Worm (Caenorhabditis elegans): ENCODE results near the gene fbxb-21.

fbxb-21 gene

DNA sequence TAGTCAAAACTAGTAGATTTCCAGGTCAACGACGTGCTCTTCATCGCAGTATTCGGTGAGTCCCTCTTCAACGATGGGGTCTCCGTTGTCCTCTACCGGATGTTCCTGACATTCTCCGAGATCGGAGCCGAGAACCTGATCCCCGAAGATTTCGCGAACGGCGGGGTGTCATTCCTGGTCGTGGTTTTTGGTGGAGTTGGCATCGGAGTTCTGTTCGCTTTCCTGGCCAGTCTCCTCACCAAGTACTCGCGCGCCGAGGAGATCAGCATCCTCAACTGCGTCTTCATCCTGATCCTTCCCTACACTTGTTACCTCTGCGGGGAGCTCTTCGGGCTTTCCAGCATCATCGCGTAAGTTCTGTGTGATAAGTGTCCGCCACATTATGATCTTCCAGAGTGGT is 24.0 kb upstream of the fbxb-21 start:
- TF ChIP-seq unc-130 (GFP tag; optimal IDR thresholded peaks at IDR 0.05), result no peak
- TF ChIP-seq aha-1 (tag), result peak; percentile 54
- peak; percentile 68; the same call in 1 of the 2 replicates for TF ChIP-seq set-16 (GFP tag; IDR thresholded peaks at IDR 0.05)

DNA sequence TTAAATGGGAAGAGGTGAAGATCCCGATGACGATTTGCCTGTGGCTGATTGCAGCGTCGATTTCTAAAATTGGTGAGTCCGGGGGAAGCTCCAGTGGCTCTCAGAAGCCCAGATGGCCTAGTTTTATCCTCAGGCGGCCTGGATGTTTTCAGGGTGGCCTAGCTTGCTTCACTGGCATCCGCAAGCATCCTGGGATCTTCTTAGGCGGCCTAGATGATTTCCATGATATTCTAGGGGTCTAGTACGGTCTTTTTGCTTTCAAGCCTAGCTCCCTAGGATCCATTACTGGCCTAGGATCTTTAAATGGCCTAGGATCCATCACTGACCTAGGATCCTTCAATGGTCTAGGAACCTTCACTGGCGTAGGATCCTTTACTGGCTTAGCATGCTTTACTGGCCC is 22.3 kb upstream of the fbxb-21 start:
- TF ChIP-seq ama-1 (optimal IDR thresholded peaks at IDR 0.05) (no peak), aha-1 (tag) (peak; percentile 91), nhr-237 (tag; optimal IDR thresholded peaks at IDR 0.05) (no peak)

DNA sequence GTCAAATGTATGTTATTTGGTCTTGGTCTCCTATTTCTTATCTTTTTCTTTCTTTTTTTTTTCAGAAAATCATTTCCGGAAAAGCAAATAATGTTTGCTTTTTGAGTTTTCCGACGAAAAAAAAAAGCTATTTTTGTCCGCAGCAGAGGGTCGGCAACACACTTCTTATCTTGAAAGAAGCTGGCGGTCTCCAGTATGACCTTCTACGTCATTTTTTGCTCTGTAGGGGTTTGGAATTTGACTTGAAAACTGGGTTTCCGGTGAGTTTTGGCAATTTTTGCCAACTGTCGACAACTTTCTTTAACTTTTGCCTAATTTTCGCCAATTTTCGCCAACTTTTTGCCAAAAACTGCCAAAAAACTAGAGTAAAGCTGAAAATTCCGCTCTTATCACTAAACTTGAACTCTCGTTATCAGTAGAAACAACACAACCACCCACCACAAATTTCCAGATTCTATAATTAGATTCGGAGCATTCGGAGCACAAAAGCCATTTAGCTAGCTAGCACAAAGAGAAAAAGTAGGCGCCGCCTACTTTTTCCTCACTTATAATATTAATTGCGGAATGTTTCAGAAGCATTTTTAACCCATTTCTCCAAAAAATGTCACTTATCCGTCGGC is 21.7 kb upstream of the fbxb-21 start, which contains the start of gene nhx-6:
TSS of gene nhx-6 (plus strand) at position 570 of the 620 bp plus-strand sequence.
- peak; percentile 25 for TF ChIP-seq hlh-11 (tag; optimal IDR thresholded peaks at IDR 0.05)
- peak; percentile 46 for TF ChIP-seq aha-1 (tag)
- TF ChIP-seq nhr-28 (tag; optimal IDR thresholded peaks at IDR 0.05), result peak; percentile 6
- no peak for TF ChIP-seq T26A8.4 (GFP tag; IDR thresholded peaks at IDR 0.05)

DNA sequence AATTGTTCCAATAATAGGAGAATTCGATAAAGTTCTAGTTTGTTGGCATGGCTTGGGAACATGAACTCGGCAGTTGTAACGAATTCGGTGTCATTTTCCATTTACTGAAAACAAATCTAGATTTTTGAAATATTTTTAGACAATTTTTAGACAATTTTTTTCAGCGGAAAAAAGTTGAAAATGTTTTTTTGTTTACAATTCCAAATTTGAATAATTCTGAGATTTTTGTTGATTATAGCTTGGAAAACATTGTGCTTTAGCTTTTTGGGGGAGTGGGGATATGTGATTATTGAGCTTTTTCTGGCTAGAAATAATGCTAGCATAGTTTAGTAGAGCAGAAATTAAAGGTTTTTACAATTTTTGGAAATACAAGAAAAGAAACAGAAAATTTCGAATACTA is 20.2 kb upstream of the fbxb-21 start, which contains the start of gene srw-97:
TSS of gene srw-97 (minus strand) at position 101 of the 400 bp plus-strand sequence.
- TF ChIP-seq unc-62 (GFP tag; optimal IDR thresholded peaks at IDR 0.05 in 1 of 2) (peak in 1 of 2 experiments; percentile 62), unc-62 (tag; optimal IDR thresholded peaks at IDR 0.05) (no peak), dmd-9 (GFP tag; IDR thresholded peaks at IDR 0.05) (no peak)

DNA sequence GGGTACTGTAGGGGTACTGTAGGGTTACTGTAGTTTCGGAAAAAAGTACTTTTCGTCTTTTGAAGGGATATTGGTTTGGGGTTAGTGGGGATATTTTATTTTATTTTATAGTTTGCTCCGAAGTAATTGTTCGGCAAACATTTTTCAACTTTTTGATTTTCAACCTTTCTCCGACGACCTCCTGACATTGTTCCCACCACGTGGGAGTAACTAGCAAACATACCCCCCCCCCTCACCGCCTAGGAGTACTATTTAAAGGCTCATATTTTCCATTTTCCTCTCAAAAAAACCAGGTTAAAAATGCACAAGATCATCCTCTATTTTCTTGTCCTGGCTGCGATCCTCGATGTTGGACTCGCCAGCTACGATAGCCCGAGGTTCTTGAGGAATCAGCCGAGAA is 17.4 kb upstream of the fbxb-21 start, which contains the start of gene srlf-29:
TSS of gene srlf-29 (plus strand) at position 301 of the 400 bp plus-strand sequence.
- no peak for TF ChIP-seq daf-8 (GFP tag; IDR thresholded peaks at IDR 0.05)
- peak in 1 of 2 experiments; percentile 49 for TF ChIP-seq unc-62 (GFP tag; optimal IDR thresholded peaks at IDR 0.05 in 1 of 2)
- no peak for TF ChIP-seq unc-62 (tag; optimal IDR thresholded peaks at IDR 0.05)
- TF ChIP-seq php-3 (GFP tag; IDR thresholded peaks at IDR 0.05), result no peak
- TF ChIP-seq lin-1 (GFP tag; IDR thresholded peaks at IDR 0.05), result no peak

DNA sequence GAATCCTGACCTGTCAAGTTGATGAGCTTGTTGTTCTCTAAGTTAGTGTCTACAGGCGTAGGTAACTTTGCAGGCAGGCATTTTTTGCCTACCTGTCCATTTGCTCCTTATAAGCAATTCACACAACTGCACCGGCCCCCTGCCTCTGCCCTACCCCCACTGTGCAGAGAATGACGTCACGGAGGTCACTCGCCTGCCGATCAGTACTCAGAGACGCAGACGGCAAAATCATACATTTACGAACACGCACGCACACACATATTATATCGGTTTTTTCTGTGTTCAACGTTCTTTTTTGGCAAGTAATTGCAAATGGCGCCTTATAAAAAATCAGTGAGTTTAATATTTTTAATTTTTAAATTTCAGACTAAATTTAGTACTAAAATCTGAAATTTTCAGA is 14.8 kb upstream of the fbxb-21 start, which contains the start of gene duxl-1:
TSS of gene duxl-1 (plus strand) at position 184 of the 400 bp plus-strand sequence.
- TF ChIP-seq Y5F2A.4 (GFP tag; optimal IDR thresholded peaks at IDR 0.05), result no peak
- peak; percentile 65 for TF ChIP-seq hlh-11 (tag; optimal IDR thresholded peaks at IDR 0.05)
- TF ChIP-seq lsy-2 (tag; optimal IDR thresholded peaks at IDR 0.05), result no peak
- TF ChIP-seq mes-2 (tag; optimal IDR thresholded peaks at IDR 0.05; ENCODE audit: poor library complexity, severe bottlenecking), result peak; percentile 71
- no peak for TF ChIP-seq madf-9 (GFP tag; conservative IDR thresholded peaks at IDR 0.05)
- peak in 1 of 2 experiments; percentile 86 for TF ChIP-seq hif-1 (tag; optimal IDR thresholded peaks at IDR 0.05)
- no peak for TF ChIP-seq lin-13 (GFP tag; optimal IDR thresholded peaks at IDR 0.05)
- no peak for TF ChIP-seq ztf-7 (tag; optimal IDR thresholded peaks at IDR 0.05)
- TF ChIP-seq ZK337.2 (GFP tag; IDR thresholded peaks at IDR 0.05), result no peak
- peak; percentile 50; the same call in 1 of the 2 replicates for TF ChIP-seq nhr-41 (GFP tag; IDR thresholded peaks at IDR 0.05)
- TF ChIP-seq hlh-30 (tag; optimal IDR thresholded peaks at IDR 0.05; ENCODE audit: insufficient read depth), result no peak
- peak in 1 of 2 experiments; percentile 81 for TF ChIP-seq unc-62 (GFP tag; optimal IDR thresholded peaks at IDR 0.05 in 1 of 2)
- TF ChIP-seq unc-62 (tag; optimal IDR thresholded peaks at IDR 0.05), result no peak
- TF ChIP-seq aha-1 (tag), result peak; percentile 93
- no peak for TF ChIP-seq Y75B8A.6 (GFP tag; IDR thresholded peaks at IDR 0.05)
- TF ChIP-seq dpl-1 (GFP tag; optimal IDR thresholded peaks at IDR 0.05), result no peak
- TF ChIP-seq nhr-76 (tag; optimal IDR thresholded peaks at IDR 0.05), result no peak
- TF ChIP-seq nhr-28 (tag; optimal IDR thresholded peaks at IDR 0.05), result peak; percentile 36
- TF ChIP-seq lin-38 (GFP tag; IDR thresholded peaks at IDR 0.05), result no peak
- TF ChIP-seq ZK546.5 (tag; optimal IDR thresholded peaks at IDR 0.05), result no peak
- no peak for TF ChIP-seq lin-39 (tag; optimal IDR thresholded peaks at IDR 0.05)
- TF ChIP-seq ces-1 (GFP tag; optimal IDR thresholded peaks at IDR 0.05), result no peak
- TF ChIP-seq egl-43 (GFP tag; IDR thresholded peaks at IDR 0.05), result no peak
- peak; percentile 7 for TF ChIP-seq mxl-3 (GFP tag; optimal IDR thresholded peaks at IDR 0.05)
- TF ChIP-seq php-3 (GFP tag; IDR thresholded peaks at IDR 0.05), result no peak
- TF ChIP-seq F44E2.7 (GFP tag; IDR thresholded peaks at IDR 0.05), result no peak
- TF ChIP-seq ceh-82 (tag; optimal IDR thresholded peaks at IDR 0.05), result no peak
- TF ChIP-seq T26A8.4 (GFP tag; IDR thresholded peaks at IDR 0.05), result no peak
- no peak for TF ChIP-seq skn-1 (tag; optimal IDR thresholded peaks at IDR 0.05)
- no peak for TF ChIP-seq ceh-62 (tag; optimal IDR thresholded peaks at IDR 0.05)
- TF ChIP-seq gei-8 (GFP tag; optimal IDR thresholded peaks at IDR 0.05), result no peak
- TF ChIP-seq zfp-3 (GFP tag; conservative IDR thresholded peaks at IDR 0.05), result no peak
- TF ChIP-seq nhr-237 (tag; optimal IDR thresholded peaks at IDR 0.05), result no peak

Data from whole organism, L4 larva.